ENCODE assay signal across 3 worm cellular contexts in genomic region chrIII:9629855-9630254, ce11.
TF ChIP-seq lines count a peak whose summit lies in the region.

TSS of gene rpac-19 (minus strand) at chrIII:9629885.

TF ChIP-seq in whole organism, L1 larva, 84 proteins besides CTCF, POLR2A, EP300 and RAD21 (continued from another document):
- no peak for TF ChIP-seq C04F5.9 (tag; optimal IDR thresholded peaks at IDR 0.05; lab: Kevin White, UChicago)
- peak; percentile 42 for TF ChIP-seq nhr-19 (GFP tag; conservative IDR thresholded peaks at IDR 0.05; lab: Robert Waterston, UW)
- peak; percentile 48 to 70 for TF ChIP-seq efl-1 (optimal IDR thresholded peaks at IDR 0.05; lab: Kevin White, UChicago)
- TF ChIP-seq efl-1 (GFP tag; optimal IDR thresholded peaks at IDR 0.05 in 1 of 2; lab: Kevin White, UChicago): peak; percentile 63 to 98
- TF ChIP-seq C34B4.2 (tag; optimal IDR thresholded peaks at IDR 0.05; lab: Kevin White, UChicago): no peak
- peak; percentile 4 for TF ChIP-seq lin-39 (tag; optimal IDR thresholded peaks at IDR 0.05; lab: Kevin White, UChicago)
- peak; percentile 26 for TF ChIP-seq ceh-90 (tag; optimal IDR thresholded peaks at IDR 0.05; lab: Kevin White, UChicago)
- no peak for TF ChIP-seq nhr-85 (tag; lab: Kevin White, UChicago)
- peak; percentile 72 for TF ChIP-seq blmp-1 (tag; optimal IDR thresholded peaks at IDR 0.05; lab: Kevin White, UChicago)
- no peak for TF ChIP-seq lin-15B (tag; optimal IDR thresholded peaks at IDR 0.05; lab: Kevin White, UChicago)
- no peak for TF ChIP-seq nhr-12 (tag; optimal IDR thresholded peaks at IDR 0.05; lab: Kevin White, UChicago)
- TF ChIP-seq dsc-1 (tag; optimal IDR thresholded peaks at IDR 0.05; lab: Kevin White, UChicago): peak; percentile 63
- peak; percentile 40 for TF ChIP-seq unc-86 (tag; optimal IDR thresholded peaks at IDR 0.05; lab: Kevin White, UChicago)
- peak; percentile 81 for TF ChIP-seq nhr-90 (tag; optimal IDR thresholded peaks at IDR 0.05; lab: Kevin White, UChicago; ENCODE audit: poor library complexity)
- peak; percentile 41 for TF ChIP-seq lin-14 (GFP tag; optimal IDR thresholded peaks at IDR 0.05; lab: Kevin White, UChicago)
- no peak for TF ChIP-seq fkh-10 (GFP tag; optimal IDR thresholded peaks at IDR 0.05; lab: Kevin White, UChicago)
- peak; percentile 70 for TF ChIP-seq skn-1 (tag; optimal IDR thresholded peaks at IDR 0.05; lab: Kevin White, UChicago)
- peak; percentile 2 for TF ChIP-seq fkh-8 (tag; optimal IDR thresholded peaks at IDR 0.05; lab: Kevin White, UChicago)
- peak; percentile 68 for TF ChIP-seq rnt-1 (tag; optimal IDR thresholded peaks at IDR 0.05; lab: Kevin White, UChicago)
- TF ChIP-seq nhr-20 (tag; optimal IDR thresholded peaks at IDR 0.05; lab: Kevin White, UChicago): peak; percentile 47
- TF ChIP-seq aly-2 (tag; optimal IDR thresholded peaks at IDR 0.05; lab: Kevin White, UChicago): peak; percentile 24
- peak; percentile 50 to 69 for TF ChIP-seq lin-35 (GFP tag; optimal IDR thresholded peaks at IDR 0.05; lab: Kevin White, UChicago)
- peak; percentile 51 for TF ChIP-seq xbp-1 (tag; optimal IDR thresholded peaks at IDR 0.05; lab: Kevin White, UChicago)
- TF ChIP-seq ceh-82 (tag; optimal IDR thresholded peaks at IDR 0.05; lab: Kevin White, UChicago): peak; percentile 10 to 18 (median 14)
- TF ChIP-seq mdl-1 (tag; optimal IDR thresholded peaks at IDR 0.05; lab: Kevin White, UChicago): peak in 1 of 2 experiments; percentile 14
- TF ChIP-seq nhr-77 (tag; optimal IDR thresholded peaks at IDR 0.05; lab: Kevin White, UChicago): no peak
- TF ChIP-seq aha-1 (tag; optimal IDR thresholded peaks at IDR 0.05; lab: Kevin White, UChicago): no peak
- TF ChIP-seq F16B12.6 (tag; optimal IDR thresholded peaks at IDR 0.05; lab: Kevin White, UChicago): peak; percentile 28
- peak; percentile 64 to 72 (median 72) for TF ChIP-seq dpl-1 (GFP tag; optimal IDR thresholded peaks at IDR 0.05; lab: Kevin White, UChicago)
- TF ChIP-seq nhr-47 (tag; optimal IDR thresholded peaks at IDR 0.05; lab: Kevin White, UChicago): peak; percentile 77
- peak; percentile 30 for TF ChIP-seq pax-3 (tag; optimal IDR thresholded peaks at IDR 0.05; lab: Kevin White, UChicago)
- TF ChIP-seq ama-1 (optimal IDR thresholded peaks at IDR 0.05; lab: Kevin White, UChicago): peak; percentile 87
- no peak for TF ChIP-seq sup-37 (GFP tag; optimal IDR thresholded peaks at IDR 0.05; lab: Kevin White, UChicago)
- peak; percentile 55 for TF ChIP-seq tbx-2 (tag; optimal IDR thresholded peaks at IDR 0.05; lab: Kevin White, UChicago)
- peak in 1 of 2 experiments; percentile 45 for TF ChIP-seq ztf-11 (tag; optimal IDR thresholded peaks at IDR 0.05; lab: Kevin White, UChicago)
- peak; percentile 22 for TF ChIP-seq elt-2 (tag; optimal IDR thresholded peaks at IDR 0.05; lab: Kevin White, UChicago)
- TF ChIP-seq nhr-237 (tag; optimal IDR thresholded peaks at IDR 0.05; lab: Kevin White, UChicago): no peak

TF ChIP-seq in whole organism, L3 larva, 47 proteins besides CTCF, POLR2A, EP300 and RAD21 (continued from another document):
- TF ChIP-seq fkh-2 (tag; optimal IDR thresholded peaks at IDR 0.05; lab: Kevin White, UChicago): no peak
- TF ChIP-seq pqm-1 (tag; optimal IDR thresholded peaks at IDR 0.05; lab: Kevin White, UChicago): no peak
- peak; percentile 37 for TF ChIP-seq nhr-25 (tag; optimal IDR thresholded peaks at IDR 0.05; lab: Kevin White, UChicago)
- TF ChIP-seq nhr-237 (tag; optimal IDR thresholded peaks at IDR 0.05; lab: Kevin White, UChicago): no peak
- TF ChIP-seq zag-1 (tag; optimal IDR thresholded peaks at IDR 0.05; lab: Kevin White, UChicago): no peak
- peak; percentile 33 for TF ChIP-seq skn-1 (tag; optimal IDR thresholded peaks at IDR 0.05; lab: Kevin White, UChicago)
- TF ChIP-seq nfya-1 (tag; optimal IDR thresholded peaks at IDR 0.05; lab: Kevin White, UChicago; ENCODE audit: insufficient read depth): peak; percentile 66
- no peak for TF ChIP-seq sea-2 (GFP tag; optimal IDR thresholded peaks at IDR 0.05; lab: Kevin White, UChicago)
- TF ChIP-seq lin-15B (tag; optimal IDR thresholded peaks at IDR 0.05; lab: Kevin White, UChicago): peak; percentile 6

TF ChIP-seq in whole organism, young adult, 124 proteins besides CTCF, POLR2A, EP300 and RAD21 (continued from another document and continues in another):
- TF ChIP-seq cebp-1 (GFP tag; IDR thresholded peaks at IDR 0.05; lab: Robert Waterston, UW): 0 out of 2 replicates have a peak, but pooled peaks have one; percentile 51
- peak; percentile 83 for TF ChIP-seq cebp-1 (tag; optimal IDR thresholded peaks at IDR 0.05; lab: Kevin White, UChicago)
- no peak for TF ChIP-seq ceh-27 (GFP tag; optimal IDR thresholded peaks at IDR 0.05; lab: Kevin White, UChicago)
- TF ChIP-seq chd-7 (tag; optimal IDR thresholded peaks at IDR 0.05; lab: Kevin White, UChicago): peak; percentile 61
- TF ChIP-seq repo-1 (tag; optimal IDR thresholded peaks at IDR 0.05; lab: Kevin White, UChicago): peak; percentile 89
- TF ChIP-seq sptf-2 (GFP tag; optimal IDR thresholded peaks at IDR 0.05; lab: Kevin White, UChicago): no peak
- no peak for TF ChIP-seq nfya-1 (tag; optimal IDR thresholded peaks at IDR 0.05; lab: Kevin White, UChicago; ENCODE audit: borderline replicate concordance, insufficient read depth)
- TF ChIP-seq let-607 (tag; optimal IDR thresholded peaks at IDR 0.05; lab: Kevin White, UChicago): peak; percentile 32 to 78
- TF ChIP-seq ceh-40 (GFP tag; IDR thresholded peaks at IDR 0.05; lab: Robert Waterston, UW): no peak
- TF ChIP-seq mes-4 (tag; optimal IDR thresholded peaks at IDR 0.05; lab: Kevin White, UChicago): peak; percentile 53
- TF ChIP-seq ztf-22 (GFP tag; optimal IDR thresholded peaks at IDR 0.05; lab: Kevin White, UChicago): peak; percentile 34
- peak; percentile 73; the same call in 1 of the 2 replicates for TF ChIP-seq madf-3 (GFP tag; IDR thresholded peaks at IDR 0.05; lab: Robert Waterston, UW)
- TF ChIP-seq cebp-2 (GFP tag; IDR thresholded peaks at IDR 0.05; lab: Robert Waterston, UW): no peak
- peak; percentile 32; the same call in 1 of the 2 replicates for TF ChIP-seq D2030.7 (GFP tag; IDR thresholded peaks at IDR 0.05; lab: Robert Waterston, UW)
- TF ChIP-seq ZK185.1 (tag; optimal IDR thresholded peaks at IDR 0.05; lab: Kevin White, UChicago; ENCODE audit: poor library complexity, severe bottlenecking): peak; percentile 81
- TF ChIP-seq ztf-6 (GFP tag; IDR thresholded peaks at IDR 0.05; lab: Robert Waterston, UW): no peak
- no peak for TF ChIP-seq nhr-120 (GFP tag; IDR thresholded peaks at IDR 0.05; lab: Robert Waterston, UW)
- peak; percentile 31 for TF ChIP-seq mxl-1 (tag; optimal IDR thresholded peaks at IDR 0.05; lab: Kevin White, UChicago)
- TF ChIP-seq Y53F4B.3 (GFP tag; IDR thresholded peaks at IDR 0.05; lab: Robert Waterston, UW): no peak
- TF ChIP-seq ccch-3 (GFP tag; optimal IDR thresholded peaks at IDR 0.05; lab: Kevin White, UChicago): no peak
- TF ChIP-seq F49E8.2 (tag; optimal IDR thresholded peaks at IDR 0.05; lab: Kevin White, UChicago; ENCODE audit: insufficient read depth): peak; percentile 44
- TF ChIP-seq atf-7 (tag; optimal IDR thresholded peaks at IDR 0.05; lab: Kevin White, UChicago): peak; percentile 64
- TF ChIP-seq aptf-3 (GFP tag; IDR thresholded peaks at IDR 0.05; lab: Robert Waterston, UW): no peak
- peak; percentile 37 for TF ChIP-seq gei-17 (GFP tag; optimal IDR thresholded peaks at IDR 0.05; lab: Kevin White, UChicago)
- TF ChIP-seq hlh-26 (GFP tag; conservative IDR thresholded peaks at IDR 0.05; lab: Robert Waterston, UW): no peak
- TF ChIP-seq T07F8.4 (tag; optimal IDR thresholded peaks at IDR 0.05; lab: Kevin White, UChicago): peak; percentile 30
- TF ChIP-seq zim-3 (tag; optimal IDR thresholded peaks at IDR 0.05; lab: Kevin White, UChicago): peak; percentile 42
- TF ChIP-seq hsf-1 (GFP tag; IDR thresholded peaks at IDR 0.05; lab: Robert Waterston, UW): peak; percentile 80
- peak; percentile 82; the same call in 1 of the 2 replicates for TF ChIP-seq Y53G8AR.9 (GFP tag; conservative IDR thresholded peaks at IDR 0.05; lab: Robert Waterston, UW)
- no peak for TF ChIP-seq lag-1 (GFP tag; IDR thresholded peaks at IDR 0.05; lab: Robert Waterston, UW)
- TF ChIP-seq lin-35 (GFP tag; optimal IDR thresholded peaks at IDR 0.05; lab: Kevin White, UChicago): peak in 2 of 3 experiments; percentile 23 to 79
- TF ChIP-seq bed-1 (GFP tag; IDR thresholded peaks at IDR 0.05; lab: Robert Waterston, UW): no peak
- TF ChIP-seq F57A8.1 (GFP tag; optimal IDR thresholded peaks at IDR 0.05; lab: Kevin White, UChicago): no peak
- no peak for TF ChIP-seq nhr-179 (tag; optimal IDR thresholded peaks at IDR 0.05; lab: Kevin White, UChicago)
- TF ChIP-seq hmg-1.2 (GFP tag; IDR thresholded peaks at IDR 0.05; lab: Robert Waterston, UW): peak; percentile 45
- TF ChIP-seq egl-44 (GFP tag; IDR thresholded peaks at IDR 0.05; lab: Robert Waterston, UW): peak; percentile 83
- peak; percentile 61 for TF ChIP-seq somi-1 (GFP tag; optimal IDR thresholded peaks at IDR 0.05; lab: Kevin White, UChicago)
- TF ChIP-seq attf-5 (GFP tag; optimal IDR thresholded peaks at IDR 0.05; lab: Kevin White, UChicago): peak; percentile 79
- TF ChIP-seq lir-1 (GFP tag; conservative IDR thresholded peaks at IDR 0.05; lab: Robert Waterston, UW): no peak
- peak; percentile 79 for TF ChIP-seq hrde-1 (tag; optimal IDR thresholded peaks at IDR 0.05; lab: Kevin White, UChicago; ENCODE audit: borderline replicate concordance)
- TF ChIP-seq attf-3 (GFP tag; conservative IDR thresholded peaks at IDR 0.05; lab: Robert Waterston, UW): no peak; the same call in 1 of the 2 replicates
- TF ChIP-seq F55B11.4 (tag; optimal IDR thresholded peaks at IDR 0.05; lab: Kevin White, UChicago; ENCODE audit: borderline replicate concordance, insufficient read depth): no peak
- no peak for TF ChIP-seq hmg-20 (GFP tag; IDR thresholded peaks at IDR 0.05; lab: Robert Waterston, UW)
- peak; percentile 76 for TF ChIP-seq B0336.3 (GFP tag; IDR thresholded peaks at IDR 0.05; lab: Robert Waterston, UW)
- peak; percentile 80 for TF ChIP-seq madf-6 (GFP tag; IDR thresholded peaks at IDR 0.05; lab: Robert Waterston, UW)
- no peak for TF ChIP-seq tbx-9 (tag; optimal IDR thresholded peaks at IDR 0.05; lab: Kevin White, UChicago; ENCODE audit: borderline replicate concordance)
- peak in 1 of 2 experiments; percentile 57 for TF ChIP-seq rec-8 (tag; optimal IDR thresholded peaks at IDR 0.05; lab: Kevin White, UChicago)
- TF ChIP-seq mcd-1 (GFP tag; IDR thresholded peaks at IDR 0.05; lab: Robert Waterston, UW): peak; percentile 78
- TF ChIP-seq athp-1 (tag; optimal IDR thresholded peaks at IDR 0.05; lab: Kevin White, UChicago): peak; percentile 83
- TF ChIP-seq Y79H2A.3 (GFP tag; conservative IDR thresholded peaks at IDR 0.05; lab: Robert Waterston, UW): no peak; the same call in 1 of the 2 replicates
- peak; percentile 13 for TF ChIP-seq B0035.1 (tag; optimal IDR thresholded peaks at IDR 0.05; lab: Kevin White, UChicago)
- peak; percentile 62 for TF ChIP-seq nhr-80 (tag; optimal IDR thresholded peaks at IDR 0.05; lab: Kevin White, UChicago)
- TF ChIP-seq Y95B8A.8 (GFP tag; IDR thresholded peaks at IDR 0.05; lab: Robert Waterston, UW): peak; percentile 90
- no peak for TF ChIP-seq Y56A3A.18 (GFP tag; IDR thresholded peaks at IDR 0.05; lab: Robert Waterston, UW)
- TF ChIP-seq ztf-18 (tag; optimal IDR thresholded peaks at IDR 0.05; lab: Kevin White, UChicago): peak; percentile 75
- TF ChIP-seq F57C9.4 (tag; optimal IDR thresholded peaks at IDR 0.05; lab: Kevin White, UChicago): peak; percentile 2
- TF ChIP-seq unc-130 (GFP tag; optimal IDR thresholded peaks at IDR 0.05; lab: Kevin White, UChicago): peak; percentile 78
- TF ChIP-seq ztf-3 (GFP tag; optimal IDR thresholded peaks at IDR 0.05; lab: Kevin White, UChicago): peak; percentile 20
- TF ChIP-seq let-526 (GFP tag; IDR thresholded peaks at IDR 0.05; lab: Robert Waterston, UW): peak; percentile 53; the same call in 1 of the 2 replicates
- TF ChIP-seq K12H6.12 (tag; optimal IDR thresholded peaks at IDR 0.05; lab: Kevin White, UChicago): peak; percentile 25
- TF ChIP-seq zfh-2 (GFP tag; conservative IDR thresholded peaks at IDR 0.05; lab: Robert Waterston, UW): no peak
- TF ChIP-seq ceh-100 (GFP tag; IDR thresholded peaks at IDR 0.05; lab: Robert Waterston, UW): peak; percentile 51; the same call in 1 of the 2 replicates
- TF ChIP-seq F39B2.1 (GFP tag; IDR thresholded peaks at IDR 0.05; lab: Robert Waterston, UW): no peak
- no peak for TF ChIP-seq ets-4 (GFP tag; optimal IDR thresholded peaks at IDR 0.05; lab: Kevin White, UChicago)
- 0 out of 2 replicates have a peak, but pooled peaks have one; percentile 52 for TF ChIP-seq bed-2 (GFP tag; IDR thresholded peaks at IDR 0.05; lab: Robert Waterston, UW)
- TF ChIP-seq rcor-1 (GFP tag; IDR thresholded peaks at IDR 0.05; lab: Robert Waterston, UW): peak; percentile 53; the same call in 1 of the 2 replicates
- peak; percentile 50 for TF ChIP-seq snpc-3.4 (tag; optimal IDR thresholded peaks at IDR 0.05; lab: Kevin White, UChicago)
- TF ChIP-seq T26A5.8 (tag; optimal IDR thresholded peaks at IDR 0.05; lab: Kevin White, UChicago): peak; percentile 57
- peak; percentile 35; the same call in 1 of the 2 replicates for TF ChIP-seq Y67H2A.10 (GFP tag; conservative IDR thresholded peaks at IDR 0.05; lab: Robert Waterston, UW)
- TF ChIP-seq F33H1.4 (GFP tag; IDR thresholded peaks at IDR 0.05; lab: Robert Waterston, UW): peak; percentile 66
- TF ChIP-seq F23B12.7 (tag; optimal IDR thresholded peaks at IDR 0.05; lab: Kevin White, UChicago; ENCODE audit: insufficient read depth): peak; percentile 53
- TF ChIP-seq ztf-26 (tag; optimal IDR thresholded peaks at IDR 0.05; lab: Kevin White, UChicago): peak; percentile 76
- TF ChIP-seq ama-1 (optimal IDR thresholded peaks at IDR 0.05; lab: Kevin White, UChicago): peak; percentile 74
- peak in 1 of 2 experiments; percentile 77 for TF ChIP-seq ama-1 (GFP tag; optimal IDR thresholded peaks at IDR 0.05; lab: Kevin White, UChicago)
- TF ChIP-seq nhr-90 (tag; optimal IDR thresholded peaks at IDR 0.05; lab: Kevin White, UChicago): peak; percentile 28
- TF ChIP-seq hlh-12 (tag; optimal IDR thresholded peaks at IDR 0.05; lab: Kevin White, UChicago): no peak
- TF ChIP-seq tlf-1 (GFP tag; optimal IDR thresholded peaks at IDR 0.05; lab: Kevin White, UChicago): peak; percentile 86
- TF ChIP-seq F37B4.10 (GFP tag; IDR thresholded peaks at IDR 0.05; lab: Robert Waterston, UW): no peak
- peak; percentile 83; the same call in 1 of the 2 replicates for TF ChIP-seq nfyb-1 (GFP tag; IDR thresholded peaks at IDR 0.05; lab: Robert Waterston, UW)
- peak; percentile 58 for TF ChIP-seq xnd-1 (tag; optimal IDR thresholded peaks at IDR 0.05; lab: Kevin White, UChicago)
- peak; percentile 60 for TF ChIP-seq attf-6 (GFP tag; IDR thresholded peaks at IDR 0.05; lab: Robert Waterston, UW)
- peak; percentile 42 for TF ChIP-seq efl-1 (GFP tag; optimal IDR thresholded peaks at IDR 0.05; lab: Kevin White, UChicago)
- no peak for TF ChIP-seq B0261.1 (tag; optimal IDR thresholded peaks at IDR 0.05; lab: Kevin White, UChicago)
- peak; percentile 6 for TF ChIP-seq him-1 (tag; optimal IDR thresholded peaks at IDR 0.05; lab: Kevin White, UChicago)
- peak; percentile 58 for TF ChIP-seq lin-40 (tag; optimal IDR thresholded peaks at IDR 0.05; lab: Kevin White, UChicago)
- no peak for TF ChIP-seq akir-1 (GFP tag; optimal IDR thresholded peaks at IDR 0.05; lab: Kevin White, UChicago)
- TF ChIP-seq rpc-1 (optimal IDR thresholded peaks at IDR 0.05; lab: Kevin White, UChicago): peak; percentile 37
- no peak for TF ChIP-seq rpc-1 (tag; optimal IDR thresholded peaks at IDR 0.05; lab: Kevin White, UChicago)
- TF ChIP-seq F52B5.7 (tag; optimal IDR thresholded peaks at IDR 0.05; lab: Kevin White, UChicago): peak; percentile 65
